Worm (Caenorhabditis elegans) whole organism, L2 larva: Measurements from ENCODE around the gene Y57G11C.14.

Source experiments
- C34F6.9 ChIP-seq: fragments of 150-350 bp; optimal IDR thresholded peaks from 2 replicates; lab custom pipeline; 2014; ENCODE audit warnings: missing biosample characterization, missing genetic modification characterization
- F13H6.1 ChIP-seq: sonication (generic microtip); optimal IDR thresholded peaks from 2 replicates; lab custom pipeline; 2016; ENCODE audit warnings: missing genetic modification characterization, missing compliant biosample characterization
- R02D3.7 ChIP-seq: fragments of 150-350 bp; optimal IDR thresholded peaks from 2 replicates; lab custom pipeline; 2014; ENCODE audit warnings: missing biosample characterization, missing genetic modification characterization
- Y55F3AM.14 ChIP-seq: fragments of 200-800 bp; sonication (Bioruptor generic); optimal IDR thresholded peaks from 2 replicates; lab custom pipeline; 2018; ENCODE audit warnings: mild to moderate bottlenecking, missing genetic modification characterization, missing compliant biosample characterization
- ZK546.5 ChIP-seq: sonication (generic microtip); optimal IDR thresholded peaks from 2 replicates; lab custom pipeline; 2017; ENCODE audit warnings: missing biosample characterization, missing genetic modification characterization
- alr-1 ChIP-seq: fragments of 150-350 bp; optimal IDR thresholded peaks from 2 replicates; lab custom pipeline; 2014; ENCODE audit warnings: missing biosample characterization, missing genetic modification characterization
- aly-2 ChIP-seq: fragments of 150-350 bp; optimal IDR thresholded peaks from 2 replicates; lab custom pipeline; 2014; ENCODE audit warnings: missing biosample characterization, missing genetic modification characterization
- ama-1 ChIP-seq: fragments of 150-350 bp; optimal IDR thresholded peaks from 2 replicates; lab custom pipeline; 2018; ENCODE audit warnings: inconsistent platforms
- blmp-1 ChIP-seq: sonication (generic microtip); optimal IDR thresholded peaks from 2 replicates; lab custom pipeline; 2017; ENCODE audit warnings: missing genetic modification characterization, mild to moderate bottlenecking, missing compliant biosample characterization, antibody characterized with exemption, moderate library complexity; ENCODE audit not compliant: insufficient read depth
- ceh-16 ChIP-seq: fragments of 150-350 bp; optimal IDR thresholded peaks from 2 replicates; lab custom pipeline; 2014; ENCODE audit warnings: missing biosample characterization, missing genetic modification characterization
- ceh-82 ChIP-seq: fragments of 150-350 bp; optimal IDR thresholded peaks from 2 replicates; lab custom pipeline; 2014; ENCODE audit warnings: missing biosample characterization, missing genetic modification characterization
- crh-2 ChIP-seq: sonication (generic microtip); optimal IDR thresholded peaks from 2 replicates; lab custom pipeline; 2017; ENCODE audit warnings: missing biosample characterization, missing genetic modification characterization
- dmd-4 ChIP-seq: sonication (generic microtip); optimal IDR thresholded peaks from 2 replicates; lab custom pipeline; 2017; ENCODE audit warnings: missing biosample characterization, missing genetic modification characterization
- egl-27 ChIP-seq: sonication (generic microtip); optimal IDR thresholded peaks from 3 replicates; lab custom pipeline; 2017; ENCODE audit warnings: missing biosample characterization, missing genetic modification reagents, missing genetic modification characterization
- elt-1 ChIP-seq: fragments of 150-350 bp; optimal IDR thresholded peaks from 2 replicates; lab custom pipeline; 2014; ENCODE audit warnings: missing biosample characterization, missing genetic modification characterization
- elt-3 ChIP-seq: sonication (generic microtip); optimal IDR thresholded peaks from 2 replicates; lab custom pipeline; 2017; ENCODE audit warnings: missing biosample characterization, missing genetic modification characterization
- fos-1 ChIP-seq: fragments of 150-350 bp; optimal IDR thresholded peaks from 2 replicates; lab custom pipeline; 2014; ENCODE audit warnings: missing biosample characterization, missing genetic modification characterization
- gmeb-1 ChIP-seq: fragments of 150-350 bp; optimal IDR thresholded peaks from 2 replicates; lab custom pipeline; 2014; ENCODE audit warnings: missing biosample characterization, missing genetic modification characterization
- lin-11 ChIP-seq: fragments of 150-350 bp; sonication (generic microtip); optimal IDR thresholded peaks from 2 replicates; lab custom pipeline; 2014; ENCODE audit warnings: missing biosample characterization, missing genetic modification characterization, inconsistent platforms, mixed read lengths
- lin-13 ChIP-seq: fragments of 150-350 bp; optimal IDR thresholded peaks from 2 replicates; lab custom pipeline; 2014; ENCODE audit warnings: missing biosample characterization, missing genetic modification reagents, missing genetic modification characterization
- lin-39 ChIP-seq: fragments of 150-350 bp; optimal IDR thresholded peaks from 2 replicates; lab custom pipeline; 2014; ENCODE audit warnings: missing biosample characterization, missing genetic modification reagents, missing genetic modification characterization
- lsy-2 ChIP-seq, 2 experiments: fragments of 150-350 bp in 1 of 2; sonication (generic microtip) in 1 of 2; optimal IDR thresholded peaks; 2 replicates each; lab custom pipeline; 2014 to 2017; ENCODE audit warnings: missing biosample characterization in 2 of 2, missing genetic modification characterization in 2 of 2
- mab-5 ChIP-seq: fragments of 150-350 bp; optimal IDR thresholded peaks from 2 replicates; lab custom pipeline; 2014; ENCODE audit warnings: missing biosample characterization, missing genetic modification characterization
- mbf-1 ChIP-seq: sonication (generic microtip); optimal IDR thresholded peaks from 2 replicates; lab custom pipeline; 2017; ENCODE audit warnings: missing biosample characterization, missing genetic modification characterization
- mdl-1 ChIP-seq, 2 experiments: fragments of 150-350 bp in 1 of 2; sonication (generic microtip) in 1 of 2; optimal IDR thresholded peaks; 2 replicates each; lab custom pipeline; 2017; ENCODE audit warnings: missing biosample characterization in 2 of 2, missing genetic modification characterization in 2 of 2
- nhr-10 ChIP-seq: sonication (generic microtip); optimal IDR thresholded peaks from 2 replicates; lab custom pipeline; 2017; ENCODE audit warnings: missing biosample characterization, missing genetic modification characterization
- nhr-11 ChIP-seq: fragments of 150-350 bp; optimal IDR thresholded peaks from 2 replicates; lab custom pipeline; 2014; ENCODE audit warnings: missing biosample characterization, missing genetic modification characterization
- nhr-12 ChIP-seq: fragments of 150-350 bp; optimal IDR thresholded peaks from 2 replicates; lab custom pipeline; 2014; ENCODE audit warnings: missing biosample characterization, missing genetic modification characterization
- nhr-21 ChIP-seq: fragments of 150-350 bp; optimal IDR thresholded peaks from 2 replicates; lab custom pipeline; 2014; ENCODE audit warnings: missing biosample characterization, missing genetic modification characterization
- nhr-23 ChIP-seq: fragments of 150-350 bp; optimal IDR thresholded peaks from 2 replicates; lab custom pipeline; 2014; ENCODE audit warnings: missing biosample characterization, missing genetic modification reagents, missing genetic modification characterization
- nhr-237 ChIP-seq: fragments of 150-350 bp; optimal IDR thresholded peaks from 2 replicates; lab custom pipeline; 2014; ENCODE audit warnings: missing biosample characterization, missing genetic modification characterization
- nhr-25 ChIP-seq: fragments of 150-350 bp; sonication (generic microtip); optimal IDR thresholded peaks from 3 replicates; lab custom pipeline; 2014; ENCODE audit warnings: missing biosample characterization, missing genetic modification characterization
- nhr-6 ChIP-seq: fragments of 150-350 bp; optimal IDR thresholded peaks from 2 replicates; lab custom pipeline; 2014; ENCODE audit warnings: missing biosample characterization, missing genetic modification characterization
- sem-4 ChIP-seq: fragments of 150-350 bp; optimal IDR thresholded peaks from 2 replicates; lab custom pipeline; 2014; ENCODE audit warnings: missing biosample characterization, missing genetic modification reagents, missing genetic modification characterization
- skn-1 ChIP-seq: sonication (generic microtip); optimal IDR thresholded peaks from 2 replicates; lab custom pipeline; 2017; ENCODE audit warnings: missing biosample characterization, missing genetic modification characterization
- sma-3 ChIP-seq: sonication (generic microtip); optimal IDR thresholded peaks from 2 replicates; lab custom pipeline; 2016; ENCODE audit warnings: missing genetic modification reagents, missing genetic modification characterization, missing compliant biosample characterization
- sma-9 ChIP-seq, 2 experiments: fragments of 150-350 bp in 1 of 2; sonication (generic microtip) in 1 of 2; optimal IDR thresholded peaks; 2 replicates each; lab custom pipeline; 2014 to 2016; ENCODE audit warnings: missing genetic modification characterization in 2 of 2, mild to moderate bottlenecking in 1 of 2, missing biosample characterization in 1 of 2, missing compliant biosample characterization in 1 of 2, missing genetic modification reagents in 1 of 2, moderate library complexity in 1 of 2
- snpc-4 ChIP-seq: fragments of 150-350 bp; optimal IDR thresholded peaks from 2 replicates; lab custom pipeline; 2014; ENCODE audit warnings: missing biosample characterization, missing genetic modification characterization
- unc-39 ChIP-seq: fragments of 150-350 bp; optimal IDR thresholded peaks from 2 replicates; lab custom pipeline; 2014; ENCODE audit warnings: missing biosample characterization, missing genetic modification characterization
- unc-55 ChIP-seq: fragments of 150-350 bp; sonication (generic microtip); optimal IDR thresholded peaks from 3 replicates; lab custom pipeline; 2014; ENCODE audit warnings: missing biosample characterization, missing genetic modification reagents, missing genetic modification characterization
- unc-62 ChIP-seq: fragments of 150-350 bp; optimal IDR thresholded peaks from 2 replicates; lab custom pipeline; 2014; ENCODE audit warnings: missing biosample characterization, missing genetic modification reagents, missing genetic modification characterization
- zag-1 ChIP-seq: fragments of 150-350 bp; optimal IDR thresholded peaks from 2 replicates; lab custom pipeline; 2014; ENCODE audit warnings: missing biosample characterization, missing genetic modification characterization
- ztf-1 ChIP-seq: fragments of 200-800 bp; sonication (Bioruptor generic); conservative IDR thresholded peaks from 2 replicates; pipeline ENCODE4 v1.3.6; 2022; ENCODE audit warnings: missing genetic modification characterization, missing compliant biosample characterization
- ztf-4 ChIP-seq: fragments of 150-350 bp; optimal IDR thresholded peaks from 2 replicates; lab custom pipeline; 2014; ENCODE audit warnings: missing biosample characterization, missing genetic modification characterization

Y57G11C.14 gene

ce11 chrIV:14816288-14816687 lies 17.2 kb downstream of the Y57G11C.14 start, which contains the start of gene Y57G11C.46:
TSS of gene Y57G11C.46 (minus strand) at chrIV:14816388.
- TF ChIP-seq nhr-12 (tag; lab: Kevin White, UChicago) (no peak), egl-27 (no peak), Y55F3AM.14 (no peak), sem-4 (no peak), mbf-1 (no peak), mdl-1 (tag; optimal IDR thresholded peaks at IDR 0.05; lab: Kevin White, UChicago) (no peak), R02D3.7 (tag; lab: Kevin White, UChicago) (no peak), ztf-1 (GFP tag; lab: Robert Waterston, UW) (no peak), sma-9 (GFP tag; optimal IDR thresholded peaks at IDR 0.05; lab: Kevin White, UChicago) (no peak), sma-9 (tag; optimal IDR thresholded peaks at IDR 0.05; lab: Kevin White, UChicago) (no peak), fos-1 (tag; lab: Kevin White, UChicago) (no peak), F13H6.1 (tag; lab: Kevin White, UChicago) (no peak), elt-3 (no peak), gmeb-1 (tag; lab: Kevin White, UChicago) (no peak), nhr-23 (tag; lab: Kevin White, UChicago) (no peak)

ce11 chrIV:14822267-14822666 lies 23.2 kb downstream of the Y57G11C.14 start:
- TF ChIP-seq zag-1 (no peak), nhr-11 (tag; lab: Kevin White, UChicago) (no peak), ama-1 (lab: Kevin White, UChicago) (peak; percentile 11), nhr-21 (tag; lab: Kevin White, UChicago) (peak; percentile 53), C34F6.9 (tag; lab: Kevin White, UChicago) (no peak), F13H6.1 (tag; lab: Kevin White, UChicago) (no peak), crh-2 (tag; lab: Kevin White, UChicago) (peak; percentile 13), lsy-2 (tag; optimal IDR thresholded peaks at IDR 0.05; lab: Kevin White, UChicago) (peak in 1 of 2 experiments; percentile 48), lin-13 (peak; percentile 26)

- no peak for TF ChIP-seq mbf-1
- no peak for TF ChIP-seq mdl-1 (tag; optimal IDR thresholded peaks at IDR 0.05; lab: Kevin White, UChicago)
- TF ChIP-seq ztf-1 (GFP tag; lab: Robert Waterston, UW), result 0 out of 2 replicates have a peak, but pooled peaks have one; percentile 62
- no peak for TF ChIP-seq sma-3
Measured at ce11 chrIV:14824201-14824600, 25.1 kb downstream of the Y57G11C.14 start.

ce11 chrIV:14824878-14825352 lies 25.8 kb downstream of the Y57G11C.14 start, which contains the start of gene sec-61.A:
TSS of gene sec-61.A (minus strand) at chrIV:14825264.
- TF ChIP-seq mdl-1 (tag; optimal IDR thresholded peaks at IDR 0.05; lab: Kevin White, UChicago) (peak in 1 of 2 experiments; percentile 71), nhr-25 (peak; percentile 77), egl-27 (no peak), blmp-1 (tag; lab: Kevin White, UChicago) (no peak), nhr-237 (peak; percentile 16), skn-1 (tag; lab: Kevin White, UChicago) (no peak), alr-1 (tag; lab: Kevin White, UChicago) (no peak), nhr-10 (tag; lab: Kevin White, UChicago) (peak; percentile 17), mbf-1 (no peak), lin-11 (tag; lab: Kevin White, UChicago) (peak; percentile 62), sma-9 (GFP tag; optimal IDR thresholded peaks at IDR 0.05; lab: Kevin White, UChicago) (no peak), sma-9 (tag; optimal IDR thresholded peaks at IDR 0.05; lab: Kevin White, UChicago) (no peak), mab-5 (tag; lab: Kevin White, UChicago) (peak; percentile 47), unc-62 (no peak), lin-39 (tag; lab: Kevin White, UChicago) (no peak), ZK546.5 (no peak), zag-1 (no peak), elt-3 (no peak), nhr-23 (tag; lab: Kevin White, UChicago) (no peak), ztf-4 (tag; lab: Kevin White, UChicago) (no peak), sem-4 (no peak), R02D3.7 (tag; lab: Kevin White, UChicago) (no peak), Y55F3AM.14 (no peak), elt-1 (tag; lab: Kevin White, UChicago) (no peak), lsy-2 (tag; optimal IDR thresholded peaks at IDR 0.05; lab: Kevin White, UChicago) (peak; percentile 98 to 99), dmd-4 (tag; lab: Kevin White, UChicago) (no peak), ama-1 (lab: Kevin White, UChicago) (no peak), ceh-16 (tag; lab: Kevin White, UChicago) (peak; percentile 43), aly-2 (tag; lab: Kevin White, UChicago) (no peak), snpc-4 (no peak), unc-55 (GFP tag; lab: Kevin White, UChicago) (peak; percentile 73), nhr-21 (tag; lab: Kevin White, UChicago) (peak; percentile 80), ztf-1 (GFP tag; lab: Robert Waterston, UW) (no peak), F13H6.1 (tag; lab: Kevin White, UChicago) (peak; percentile 75), nhr-6 (tag; lab: Kevin White, UChicago) (no peak), nhr-12 (tag; lab: Kevin White, UChicago) (no peak), unc-39 (tag; lab: Kevin White, UChicago) (no peak), fos-1 (tag; lab: Kevin White, UChicago) (peak; percentile 45), ceh-82 (tag; lab: Kevin White, UChicago) (no peak), gmeb-1 (tag; lab: Kevin White, UChicago) (peak; percentile 61), crh-2 (tag; lab: Kevin White, UChicago) (peak; percentile 85)
